Worm (Caenorhabditis elegans) whole organism, L1 larva: Measurements from ENCODE around the gene wrt-8.

Experiments
- C16A3.4 ChIP-seq: fragments of 150-350 bp; optimal IDR thresholded peaks from 2 replicates; lab custom pipeline; 2014; ENCODE audit warnings: missing biosample characterization, missing genetic modification characterization
- C34B4.2 ChIP-seq: sonication (generic microtip); optimal IDR thresholded peaks from 2 replicates; lab custom pipeline; 2017; ENCODE audit warnings: mild to moderate bottlenecking, missing genetic modification characterization, missing compliant biosample characterization
- F16B12.6 ChIP-seq: fragments of 150-350 bp; optimal IDR thresholded peaks from 2 replicates; lab custom pipeline; 2014; ENCODE audit warnings: missing biosample characterization, missing genetic modification characterization
- ama-1 ChIP-seq: fragments of 150-350 bp; optimal IDR thresholded peaks from 2 replicates; lab custom pipeline; 2014
- blmp-1 ChIP-seq: fragments of 150-350 bp; optimal IDR thresholded peaks from 2 replicates; lab custom pipeline; 2014; ENCODE audit warnings: missing biosample characterization, missing genetic modification characterization
- ceh-8 ChIP-seq: fragments of 200-800 bp; sonication (Bioruptor generic); optimal IDR thresholded peaks from 2 replicates; lab custom pipeline; 2018; ENCODE audit warnings: mild to moderate bottlenecking, missing genetic modification characterization, moderate library complexity, missing compliant biosample characterization
- ces-1 ChIP-seq: fragments of 150-350 bp; optimal IDR thresholded peaks from 2 replicates; lab custom pipeline; 2014; ENCODE audit warnings: missing biosample characterization, missing genetic modification reagents, missing genetic modification characterization
- dpl-1 ChIP-seq, 3 experiments: fragments of 150-350 bp in 2 of 3; sonication (generic microtip) in 1 of 3; optimal IDR thresholded peaks; 2 replicates each; lab custom pipeline; 2014 to 2017; ENCODE audit warnings: missing biosample characterization in 3 of 3, missing genetic modification characterization in 3 of 3, missing genetic modification reagents in 3 of 3
- efl-1 ChIP-seq, 4 experiments: fragments of 150-350 bp; optimal IDR thresholded peaks in 3 of 4; peaks in 1 of 4; 1 replicate in 1 of 4; 2 replicates in 3 of 4; lab custom pipeline; 2014; ENCODE audit warnings: missing biosample characterization in 2 of 4, missing genetic modification characterization in 2 of 4, missing genetic modification reagents in 2 of 4
- elt-2 ChIP-seq: sonication (generic microtip); optimal IDR thresholded peaks from 2 replicates; lab custom pipeline; 2016; ENCODE audit warnings: missing genetic modification characterization, mild to moderate bottlenecking, inconsistent platforms, missing compliant biosample characterization, missing genetic modification reagents
- elt-3 ChIP-seq, 6 experiments: fragments of 150-350 bp in 1 of 6; sonication (generic microtip); optimal IDR thresholded peaks; 2 replicates each; lab custom pipeline; 2017 to 2018; ENCODE audit warnings: missing biosample characterization in 6 of 6, missing genetic modification characterization in 6 of 6, inconsistent platforms in 1 of 6
- grh-1 ChIP-seq: fragments of 200-800 bp; sonication (Bioruptor generic); IDR thresholded peaks from 2 replicates; pipeline ENCODE4 v1.3.6; 2022; ENCODE audit warnings: missing genetic modification reagents, missing genetic modification characterization, missing compliant biosample characterization
- isw-1 ChIP-seq: fragments of 200-800 bp; sonication (Bioruptor generic); IDR thresholded peaks from 2 replicates; pipeline ENCODE4 v1.3.6; 2022; ENCODE audit warnings: missing genetic modification characterization, missing compliant biosample characterization
- mab-9 ChIP-seq: fragments of 200-800 bp; sonication (Bioruptor generic); IDR thresholded peaks from 2 replicates; pipeline ENCODE4 v1.3.6; 2022; ENCODE audit warnings: missing genetic modification reagents, missing genetic modification characterization, missing compliant biosample characterization
- mdl-1 ChIP-seq, 2 experiments: fragments of 150-350 bp; optimal IDR thresholded peaks; 2 replicates each; lab custom pipeline; 2014 to 2017; ENCODE audit warnings: missing biosample characterization in 2 of 2, missing genetic modification characterization in 2 of 2, inconsistent platforms in 1 of 2
- mef-2 ChIP-seq: fragments of 150-350 bp; optimal IDR thresholded peaks from 2 replicates; lab custom pipeline; 2014; ENCODE audit warnings: missing biosample characterization, missing genetic modification characterization
- mep-1 ChIP-seq: fragments of 150-350 bp; optimal IDR thresholded peaks from 2 replicates; lab custom pipeline; 2014; ENCODE audit warnings: missing biosample characterization, missing genetic modification characterization
- nhr-11 ChIP-seq: fragments of 150-350 bp; optimal IDR thresholded peaks from 2 replicates; lab custom pipeline; 2014; ENCODE audit warnings: missing biosample characterization, missing genetic modification characterization
- nhr-12 ChIP-seq: sonication (generic microtip); optimal IDR thresholded peaks from 2 replicates; lab custom pipeline; 2017; ENCODE audit warnings: missing biosample characterization, missing genetic modification characterization
- nhr-20 ChIP-seq: sonication (generic microtip); optimal IDR thresholded peaks from 2 replicates; lab custom pipeline; 2016; ENCODE audit warnings: mild to moderate bottlenecking, missing genetic modification characterization, missing compliant biosample characterization
- nhr-28 ChIP-seq: fragments of 150-350 bp; optimal IDR thresholded peaks from 2 replicates; lab custom pipeline; 2014; ENCODE audit warnings: missing biosample characterization, missing genetic modification characterization
- nhr-47 ChIP-seq: sonication (generic microtip); optimal IDR thresholded peaks from 2 replicates; lab custom pipeline; 2016; ENCODE audit warnings: mild to moderate bottlenecking, missing genetic modification characterization, moderate library complexity, missing compliant biosample characterization
- nhr-71 ChIP-seq: sonication (generic microtip); optimal IDR thresholded peaks from 2 replicates; lab custom pipeline; 2016; ENCODE audit warnings: mild to moderate bottlenecking, missing genetic modification characterization, moderate library complexity, missing compliant biosample characterization
- nhr-84 ChIP-seq: sonication (generic microtip); optimal IDR thresholded peaks from 2 replicates; lab custom pipeline; 2017; ENCODE audit warnings: missing biosample characterization, missing genetic modification characterization
- nhr-85 ChIP-seq: sonication (generic microtip); peaks from one replicate; lab custom pipeline; 2016; ENCODE audit warnings: missing genetic modification characterization, inconsistent platforms, missing compliant biosample characterization
- pqm-1 ChIP-seq: sonication (generic microtip); optimal IDR thresholded peaks from 3 replicates; lab custom pipeline; 2017; ENCODE audit warnings: missing biosample characterization, missing genetic modification characterization
- skn-1 ChIP-seq: fragments of 150-350 bp; optimal IDR thresholded peaks from 2 replicates; lab custom pipeline; 2014; ENCODE audit warnings: missing biosample characterization, missing genetic modification characterization
- snu-23 ChIP-seq: sonication (generic microtip); optimal IDR thresholded peaks from 2 replicates; lab custom pipeline; 2016; ENCODE audit warnings: missing genetic modification characterization, missing compliant biosample characterization
- sup-37 ChIP-seq: fragments of 200-800 bp; sonication (Bioruptor generic); optimal IDR thresholded peaks from 2 replicates; lab custom pipeline; 2018; ENCODE audit warnings: mild to moderate bottlenecking, missing genetic modification characterization, missing compliant biosample characterization
- tlp-1 ChIP-seq: fragments of 150-350 bp; optimal IDR thresholded peaks from 2 replicates; lab custom pipeline; 2014; ENCODE audit warnings: missing biosample characterization, missing genetic modification characterization
- unc-30 ChIP-seq: sonication (generic microtip); optimal IDR thresholded peaks from 2 replicates; lab custom pipeline; 2017; ENCODE audit warnings: missing biosample characterization, missing genetic modification characterization
- unc-62 ChIP-seq: fragments of 150-350 bp; optimal IDR thresholded peaks from 2 replicates; lab custom pipeline; 2014; ENCODE audit warnings: missing biosample characterization, missing genetic modification reagents, missing genetic modification characterization
- unc-86 ChIP-seq: sonication (generic microtip); optimal IDR thresholded peaks from 2 replicates; lab custom pipeline; 2016; ENCODE audit warnings: missing genetic modification characterization, missing compliant biosample characterization
- vab-15 ChIP-seq: sonication (generic microtip); optimal IDR thresholded peaks from 2 replicates; lab custom pipeline; 2017; ENCODE audit warnings: missing genotype, mild to moderate bottlenecking, missing genetic modification characterization, missing compliant biosample characterization
- zag-1 ChIP-seq: fragments of 150-350 bp; optimal IDR thresholded peaks from 2 replicates; lab custom pipeline; 2014; ENCODE audit warnings: missing biosample characterization, missing genetic modification characterization
- zip-4 ChIP-seq: fragments of 200-800 bp; sonication (Bioruptor generic); optimal IDR thresholded peaks from 2 replicates; lab custom pipeline; 2018; ENCODE audit warnings: mild to moderate bottlenecking, missing genetic modification characterization, moderate library complexity, missing compliant biosample characterization
- ztf-11 ChIP-seq, 2 experiments: sonication (generic microtip); optimal IDR thresholded peaks; 2 replicates each; lab custom pipeline; 2016 to 2017; ENCODE audit warnings: missing genetic modification characterization in 2 of 2, missing biosample characterization in 1 of 2, missing compliant biosample characterization in 1 of 2

The wrt-8 gene

ce11 chrV:15344481-15344880, at the start of gene wrt-8:
wrt-8 (minus strand) TSS chrV:15344581.
- TF ChIP-seq F16B12.6 (tag; lab: Kevin White, UChicago): no peak
- TF ChIP-seq nhr-12 (tag; lab: Kevin White, UChicago): no peak
- TF ChIP-seq nhr-71 (tag; lab: Kevin White, UChicago): no peak
- no peak for TF ChIP-seq skn-1 (tag; lab: Kevin White, UChicago)

- TF ChIP-seq ama-1 (lab: Kevin White, UChicago) (no peak), nhr-28 (no peak), blmp-1 (tag; lab: Kevin White, UChicago) (no peak), ztf-11 (tag; optimal IDR thresholded peaks at IDR 0.05; lab: Kevin White, UChicago) (no peak), sup-37 (no peak)
Observed at ce11 chrV:15392064-15392463, 47.7 kb upstream of the wrt-8 start.

ce11 chrV:15388820-15389384, 44.5 kb upstream of the wrt-8 start, which contains the start of gene srh-170:
srh-170 (minus strand) TSS chrV:15388870.
- TF ChIP-seq zag-1 (tag; lab: Kevin White, UChicago): no peak
- peak; percentile 8 for TF ChIP-seq nhr-47 (tag; lab: Kevin White, UChicago)
- TF ChIP-seq isw-1 (GFP tag; lab: Robert Waterston, UW): 0 out of 2 replicates have a peak, but pooled peaks have one; percentile 16
- TF ChIP-seq grh-1 (GFP tag; lab: Robert Waterston, UW): peak; percentile 57
- TF ChIP-seq elt-3 (tag; optimal IDR thresholded peaks at IDR 0.05; lab: Kevin White, UChicago): no peak
- no peak for TF ChIP-seq C16A3.4 (tag; lab: Kevin White, UChicago)
- TF ChIP-seq F16B12.6 (tag; lab: Kevin White, UChicago): peak; percentile 49
- TF ChIP-seq snu-23 (GFP tag; lab: Kevin White, UChicago): peak; percentile 23
- TF ChIP-seq ces-1: no peak
- peak; percentile 35 to 73 for TF ChIP-seq efl-1 (optimal IDR thresholded peaks at IDR 0.05; lab: Kevin White, UChicago)
- TF ChIP-seq efl-1 (GFP tag; optimal IDR thresholded peaks at IDR 0.05 in 1 of 2; lab: Kevin White, UChicago): peak; percentile 46 to 72
- peak in 2 of 3 experiments; percentile 16 to 52 for TF ChIP-seq dpl-1 (GFP tag; optimal IDR thresholded peaks at IDR 0.05; lab: Kevin White, UChicago)
- no peak for TF ChIP-seq zip-4 (GFP tag; lab: Kevin White, UChicago)
- TF ChIP-seq nhr-71 (tag; lab: Kevin White, UChicago): peak; percentile 11

ce11 chrV:15384733-15385132, 40.4 kb upstream of the wrt-8 start, which contains the start of gene str-102:
str-102 (plus strand) TSS chrV:15385033.
- TF ChIP-seq mdl-1 (tag; optimal IDR thresholded peaks at IDR 0.05; lab: Kevin White, UChicago): no peak
- no peak for TF ChIP-seq nhr-20
- no peak for TF ChIP-seq unc-30 (tag; lab: Kevin White, UChicago)
- no peak for TF ChIP-seq efl-1 (optimal IDR thresholded peaks at IDR 0.05; lab: Kevin White, UChicago)
- no peak for TF ChIP-seq efl-1 (GFP tag; optimal IDR thresholded peaks at IDR 0.05 in 1 of 2; lab: Kevin White, UChicago)
- TF ChIP-seq ceh-8 (GFP tag; lab: Kevin White, UChicago): peak; percentile 72
- no peak for TF ChIP-seq vab-15 (tag; lab: Kevin White, UChicago)

ce11 chrV:15383739-15384138, 39.4 kb upstream of the wrt-8 start, which contains the start of gene str-88:
str-88 (minus strand) TSS chrV:15383839.
- TF ChIP-seq nhr-11 (tag; lab: Kevin White, UChicago): no peak
- TF ChIP-seq ceh-8 (GFP tag; lab: Kevin White, UChicago): no peak

- no peak for TF ChIP-seq C16A3.4 (tag; lab: Kevin White, UChicago)
- TF ChIP-seq zag-1 (tag; lab: Kevin White, UChicago): no peak
- no peak for TF ChIP-seq pqm-1 (tag; lab: Kevin White, UChicago)
- TF ChIP-seq nhr-20: peak; percentile 54
- TF ChIP-seq efl-1 (optimal IDR thresholded peaks at IDR 0.05; lab: Kevin White, UChicago): no peak
- TF ChIP-seq efl-1 (GFP tag; optimal IDR thresholded peaks at IDR 0.05 in 1 of 2; lab: Kevin White, UChicago): peak in 1 of 2 experiments; percentile 29
Observed at ce11 chrV:15380857-15381256, 36.5 kb upstream of the wrt-8 start, which contains the start of gene dhs-23. dhs-23 (plus strand) TSS chrV:15381219.

- TF ChIP-seq unc-86 (tag; lab: Kevin White, UChicago) (no peak), C16A3.4 (tag; lab: Kevin White, UChicago) (no peak), mef-2 (tag; lab: Kevin White, UChicago) (no peak), nhr-84 (tag; lab: Kevin White, UChicago) (no peak), snu-23 (GFP tag; lab: Kevin White, UChicago) (no peak), elt-2 (tag; lab: Kevin White, UChicago) (no peak), efl-1 (optimal IDR thresholded peaks at IDR 0.05; lab: Kevin White, UChicago) (no peak), efl-1 (GFP tag; optimal IDR thresholded peaks at IDR 0.05 in 1 of 2; lab: Kevin White, UChicago) (no peak), tlp-1 (tag; lab: Kevin White, UChicago) (no peak), C34B4.2 (tag; lab: Kevin White, UChicago) (no peak), isw-1 (GFP tag; lab: Robert Waterston, UW) (no peak), unc-62 (GFP tag; lab: Kevin White, UChicago) (no peak), mep-1 (tag; lab: Kevin White, UChicago) (no peak), nhr-85 (tag; lab: Kevin White, UChicago) (no peak), nhr-71 (tag; lab: Kevin White, UChicago) (no peak), mab-9 (GFP tag; lab: Robert Waterston, UW) (no peak)
Observed at ce11 chrV:15379817-15380216, 35.4 kb upstream of the wrt-8 start, which contains the start of gene srh-251. srh-251 (minus strand) TSS chrV:15379917.
